Fruit fly (Drosophila melanogaster) whole organism, embryonic: ENCODE measurements around the gene Dlip1.

Source experiments
- Ada2b ChIP-seq: fragments of 200-800 bp; sonication (Bioruptor generic); IDR thresholded peaks from 2 replicates; pipeline ENCODE4 v1.3.6; 2022; ENCODE audit warnings: missing biosample characterization, missing genetic modification characterization
- CG10543 ChIP-seq: fragments of 200-800 bp; sonication (Bioruptor generic); optimal IDR thresholded peaks from 3 replicates; lab custom pipeline; 2017; ENCODE audit warnings: missing biosample characterization, mild to moderate bottlenecking, missing genetic modification characterization, moderate library complexity
- CG10565 ChIP-seq: fragments of 200-800 bp; sonication (Bioruptor generic); optimal IDR thresholded peaks from 3 replicates; lab custom pipeline; 2016; ENCODE audit warnings: missing biosample characterization, mild to moderate bottlenecking, missing genetic modification characterization
- CG11085 ChIP-seq: fragments of 200-800 bp; sonication (Bioruptor generic); IDR thresholded peaks from 2 replicates; pipeline ENCODE4 v1.3.6; 2022; ENCODE audit warnings: missing biosample characterization, missing genetic modification characterization
- CG11504 ChIP-seq: fragments of 200-800 bp; sonication (Bioruptor generic); optimal IDR thresholded peaks from 3 replicates; lab custom pipeline; 2019; ENCODE audit warnings: missing biosample characterization, mild to moderate bottlenecking, missing genetic modification characterization, moderate library complexity
- CG13624 ChIP-seq: fragments of 200-800 bp; sonication (Bioruptor generic); optimal IDR thresholded peaks from 2 replicates; lab custom pipeline; 2016; ENCODE audit warnings: missing biosample characterization, missing genetic modification characterization
- CG14014 ChIP-seq: fragments of 200-800 bp; sonication (Bioruptor generic); IDR thresholded peaks from 2 replicates; pipeline ENCODE4 v1.3.6; 2022; ENCODE audit warnings: missing biosample characterization, missing genetic modification characterization
- CG14050 ChIP-seq: fragments of 200-800 bp; sonication (Bioruptor generic); IDR thresholded peaks from 3 replicates; pipeline ENCODE4 v1.3.6; 2022; ENCODE audit warnings: missing biosample characterization, missing genetic modification characterization
- CG2116 ChIP-seq: fragments of 200-800 bp; sonication (Bioruptor generic); optimal IDR thresholded peaks from 3 replicates; lab custom pipeline; 2018; ENCODE audit warnings: missing biosample characterization, mild to moderate bottlenecking, missing genetic modification characterization
- CG2120 ChIP-seq: fragments of 200-800 bp; sonication (Bioruptor generic); optimal IDR thresholded peaks from 3 replicates; lab custom pipeline; 2016; ENCODE audit warnings: missing biosample characterization, missing genetic modification characterization
- CG3065 ChIP-seq: fragments of 200-800 bp; sonication (Bioruptor generic); optimal IDR thresholded peaks from 2 replicates; lab custom pipeline; 2016; ENCODE audit warnings: missing biosample characterization, missing genetic modification characterization
- CG3726 ChIP-seq: fragments of 200-800 bp; sonication (Bioruptor generic); IDR thresholded peaks from 3 replicates; pipeline ENCODE4, ENCODE4 v1.3.6; 2022; ENCODE audit warnings: missing biosample characterization, missing genetic modification characterization
- CG4360 ChIP-seq: fragments of 200-800 bp; sonication (Bioruptor generic); IDR thresholded peaks from 2 replicates; pipeline ENCODE4 v1.3.6; 2022; ENCODE audit warnings: missing biosample characterization, missing genetic modification characterization
- CG4730 ChIP-seq: fragments of 200-800 bp; sonication (Bioruptor generic); IDR thresholded peaks from 2 replicates; pipeline ENCODE4 v1.3.6; 2022; ENCODE audit warnings: missing biosample characterization, missing genetic modification characterization
- CG4854 ChIP-seq: fragments of 200-800 bp; sonication (Bioruptor generic); optimal IDR thresholded peaks from 2 replicates; lab custom pipeline; 2016; ENCODE audit warnings: missing biosample characterization, missing genetic modification characterization, inconsistent platforms
- CG6272 ChIP-seq: fragments of 200-800 bp; sonication (Bioruptor generic); IDR thresholded peaks from 2 replicates; pipeline ENCODE4 v1.3.6; 2022; ENCODE audit warnings: missing biosample characterization, missing genetic modification characterization
- CG7786 ChIP-seq: fragments of 200-800 bp; sonication (Bioruptor generic); optimal IDR thresholded peaks from 2 replicates; lab custom pipeline; 2016; ENCODE audit warnings: missing biosample characterization, missing genetic modification characterization
- CG8089 ChIP-seq: fragments of 200-800 bp; sonication (Bioruptor generic); optimal IDR thresholded peaks from 3 replicates; lab custom pipeline; 2016; ENCODE audit warnings: missing biosample characterization, missing genetic modification characterization
- CG9797 ChIP-seq: fragments of 200-800 bp; sonication (Bioruptor generic); optimal IDR thresholded peaks from 3 replicates; lab custom pipeline; 2018; ENCODE audit warnings: missing biosample characterization, mild to moderate bottlenecking, missing genetic modification characterization
- CG9876 ChIP-seq: fragments of 200-800 bp; sonication (Bioruptor generic); optimal IDR thresholded peaks from 2 replicates; lab custom pipeline; 2016; ENCODE audit warnings: missing biosample characterization, missing genetic modification characterization
- CHES-1-like ChIP-seq: fragments of 200-800 bp; sonication (Bioruptor generic); optimal IDR thresholded peaks from 2 replicates; lab custom pipeline; 2016; ENCODE audit warnings: missing biosample characterization, missing genetic modification characterization
- CoRest ChIP-seq: fragments of 200-800 bp; sonication (Bioruptor generic); optimal IDR thresholded peaks from 3 replicates; lab custom pipeline; 2018; ENCODE audit warnings: missing biosample characterization, mild to moderate bottlenecking, missing genetic modification characterization, moderate library complexity
- Dip3 ChIP-seq: fragments of 200-800 bp; sonication (Bioruptor generic); optimal IDR thresholded peaks from 3 replicates; lab custom pipeline; 2016; ENCODE audit warnings: missing biosample characterization, missing genetic modification characterization
- Dp ChIP-seq: fragments of 200-800 bp; sonication (Bioruptor generic); optimal IDR thresholded peaks from 2 replicates; lab custom pipeline; 2018; ENCODE audit warnings: missing biosample characterization, mild to moderate bottlenecking, missing genetic modification characterization, moderate library complexity
- HLH4C ChIP-seq: fragments of 200-800 bp; sonication (Bioruptor generic); IDR thresholded peaks from 3 replicates; pipeline ENCODE4 v1.3.6; 2022; ENCODE audit warnings: missing biosample characterization, missing genetic modification characterization; ENCODE audit not compliant: partially characterized antibody
- Hr3 ChIP-seq: fragments of 200-800 bp; sonication (Bioruptor generic); optimal IDR thresholded peaks from 3 replicates; lab custom pipeline; 2016; ENCODE audit warnings: missing biosample characterization, missing genetic modification characterization
- MBD-R2 ChIP-seq: fragments of 200-800 bp; sonication (Bioruptor generic); IDR thresholded peaks from 2 replicates; pipeline ENCODE4 v1.3.6; 2022; ENCODE audit warnings: missing biosample characterization, missing genetic modification characterization
- Myb ChIP-seq: fragments of 200-800 bp; sonication (Bioruptor generic); optimal IDR thresholded peaks from 2 replicates; lab custom pipeline; 2016; ENCODE audit warnings: missing biosample characterization, missing genetic modification characterization
- NC2β ChIP-seq: fragments of 200-800 bp; sonication (Bioruptor generic); optimal IDR thresholded peaks from 2 replicates; lab custom pipeline; 2016; ENCODE audit warnings: missing biosample characterization, missing genetic modification characterization
- Neu2 ChIP-seq: fragments of 200-800 bp; sonication (Bioruptor generic); optimal IDR thresholded peaks from 3 replicates; lab custom pipeline; 2016; ENCODE audit warnings: missing biosample characterization, missing genetic modification characterization, borderline replicate concordance
- Oaz ChIP-seq: fragments of 200-800 bp; sonication (Bioruptor generic); IDR thresholded peaks from 2 replicates; pipeline ENCODE4 v1.3.6; 2022; ENCODE audit warnings: missing biosample characterization, missing genetic modification characterization
- Ssrp ChIP-seq: fragments of 200-800 bp; sonication (Bioruptor generic); optimal IDR thresholded peaks from 2 replicates; lab custom pipeline; 2018; ENCODE audit warnings: missing biosample characterization, mild to moderate bottlenecking, missing genetic modification characterization, moderate library complexity
- Trl ChIP-seq, 3 experiments: fragments of >200 bp in 2 of 3; fragments of 200-800 bp in 1 of 3; sonication (Bioruptor generic) in 1 of 3; optimal IDR thresholded peaks; 2 replicates in 1 of 3; 3 replicates in 2 of 3; lab custom pipeline; 2016 to 2017; ENCODE audit warnings: missing biosample characterization in 1 of 3, missing genetic modification characterization in 1 of 3
- bbx ChIP-seq: fragments of 200-800 bp; sonication (Bioruptor generic); IDR thresholded peaks from 2 replicates; pipeline ENCODE4 v1.3.6; 2022; ENCODE audit warnings: missing biosample characterization, missing genetic modification characterization; ENCODE audit not compliant: partially characterized antibody
- btn ChIP-seq: fragments of 200-800 bp; sonication (Bioruptor generic); optimal IDR thresholded peaks from 2 replicates; lab custom pipeline; 2016; ENCODE audit warnings: missing biosample characterization, missing genetic modification characterization
- chn ChIP-seq: fragments of 200-800 bp; sonication (Bioruptor generic); optimal IDR thresholded peaks from 2 replicates; lab custom pipeline; 2016; ENCODE audit warnings: missing biosample characterization, missing genetic modification characterization
- da ChIP-seq: fragments of 200-800 bp; sonication (Bioruptor generic); optimal IDR thresholded peaks from 2 replicates; lab custom pipeline; 2016; ENCODE audit warnings: missing biosample characterization, missing genetic modification characterization
- ftz-f1 ChIP-seq: fragments of 200-800 bp; sonication (Bioruptor generic); optimal IDR thresholded peaks from 2 replicates; lab custom pipeline; 2016; ENCODE audit warnings: missing biosample characterization, missing genetic modification characterization
- gem ChIP-seq: fragments of 200-800 bp; sonication (Bioruptor generic); optimal IDR thresholded peaks from 2 replicates; lab custom pipeline; 2019; ENCODE audit warnings: missing biosample characterization, mild to moderate bottlenecking, missing genetic modification characterization, moderate library complexity
- gro ChIP-seq: fragments of 200-800 bp; sonication (Bioruptor generic); optimal IDR thresholded peaks from 2 replicates; lab custom pipeline; 2016; ENCODE audit warnings: missing biosample characterization, missing genetic modification characterization
- kah ChIP-seq: fragments of 200-800 bp; sonication (Bioruptor generic); optimal IDR thresholded peaks from 2 replicates; lab custom pipeline; 2018; ENCODE audit warnings: missing biosample characterization, mild to moderate bottlenecking, missing genetic modification characterization
- lbe ChIP-seq: fragments of 200-800 bp; sonication (Bioruptor generic); optimal IDR thresholded peaks from 2 replicates; lab custom pipeline; 2016; ENCODE audit warnings: missing biosample characterization, mild to moderate bottlenecking, missing genetic modification characterization
- nerfin-1 ChIP-seq: fragments of 200-800 bp; sonication (Bioruptor generic); optimal IDR thresholded peaks from 3 replicates; lab custom pipeline; 2019; ENCODE audit warnings: missing biosample characterization, mild to moderate bottlenecking, missing genetic modification characterization, moderate library complexity
- nerfin-2 ChIP-seq: fragments of 200-800 bp; sonication (Bioruptor generic); IDR thresholded peaks from 2 replicates; pipeline ENCODE4 v1.3.6; 2022; ENCODE audit warnings: missing biosample characterization, missing genetic modification characterization; ENCODE audit not compliant: partially characterized antibody
- row ChIP-seq: fragments of 200-800 bp; sonication (Bioruptor generic); IDR thresholded peaks from 3 replicates; pipeline ENCODE4 v1.3.6; 2022; ENCODE audit warnings: missing biosample characterization, missing genetic modification characterization
- so ChIP-seq: fragments of 200-800 bp; sonication (Bioruptor generic); IDR thresholded peaks from 3 replicates; pipeline ENCODE4 v1.3.6; 2022; ENCODE audit warnings: missing biosample characterization, missing genetic modification characterization
- sob ChIP-seq: fragments of 200-800 bp; sonication (Bioruptor generic); IDR thresholded peaks from 2 replicates; pipeline ENCODE4 v1.3.6; 2022; ENCODE audit warnings: missing biosample characterization, missing genetic modification characterization
- sqz ChIP-seq: fragments of 200-800 bp; sonication (Bioruptor generic); optimal IDR thresholded peaks from 3 replicates; lab custom pipeline; 2018; ENCODE audit warnings: missing biosample characterization, mild to moderate bottlenecking, missing genetic modification characterization
- sug ChIP-seq: fragments of 200-800 bp; optimal IDR thresholded peaks from 2 replicates; lab custom pipeline; 2019; ENCODE audit warnings: missing biosample characterization, mild to moderate bottlenecking, missing genetic modification characterization, moderate library complexity
- vfl ChIP-seq: fragments of 200-800 bp; sonication (Bioruptor generic); optimal IDR thresholded peaks from 2 replicates; lab custom pipeline; 2016; ENCODE audit warnings: missing biosample characterization, missing genetic modification characterization
- wek ChIP-seq: fragments of 200-800 bp; sonication (Bioruptor generic); optimal IDR thresholded peaks from 3 replicates; lab custom pipeline; 2018; ENCODE audit warnings: missing biosample characterization, mild to moderate bottlenecking, missing genetic modification characterization, moderate library complexity

The Dlip1 gene

DNA sequence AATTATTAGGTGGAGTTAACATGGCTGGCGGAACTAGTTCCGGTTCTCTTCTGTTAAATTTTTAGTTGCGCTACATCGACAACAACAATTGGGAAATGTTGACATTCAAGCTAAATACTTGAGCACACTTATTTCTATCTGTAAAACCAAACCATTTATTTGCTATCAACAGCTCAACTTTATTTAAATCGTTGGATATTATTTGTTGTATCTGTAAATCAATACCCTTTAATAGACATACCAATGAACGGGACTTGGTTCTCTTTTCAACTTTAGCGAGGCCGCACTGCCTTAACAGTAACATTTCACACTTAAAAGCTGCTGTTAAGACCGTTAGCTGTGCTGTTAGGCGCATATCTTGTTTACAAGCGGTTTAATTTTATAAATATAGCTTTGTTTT is 35.2 kb downstream of the Dlip1 start, which contains the start of gene CG12106 (continued):
- TF ChIP-seq nerfin-1: peak; percentile 5
- no peak for TF ChIP-seq kah (GFP tag; lab: Kevin White, UChicago)
- no peak for TF ChIP-seq nerfin-2 (GFP tag; lab: Robert Waterston, UW)
- TF ChIP-seq CG11085 (GFP tag; lab: Robert Waterston, UW): no peak
- peak; percentile 56 for TF ChIP-seq sug (tag; lab: Kevin White, UChicago)
- TF ChIP-seq CoRest (tag; lab: Kevin White, UChicago): peak; percentile 63
- TF ChIP-seq CG13624 (GFP tag; lab: Kevin White, UChicago): peak; percentile 6
- peak; percentile 24 for TF ChIP-seq Dp (GFP tag; lab: Kevin White, UChicago)
- no peak for TF ChIP-seq so (GFP tag; lab: Robert Waterston, UW)
- TF ChIP-seq gem (tag; lab: Kevin White, UChicago): peak; percentile 71
- TF ChIP-seq ftz-f1 (GFP tag; lab: Kevin White, UChicago): no peak
- peak; percentile 8 for TF ChIP-seq CG4854
- peak; percentile 92 for TF ChIP-seq row (GFP tag; lab: Robert Waterston, UW)
- TF ChIP-seq Neu2 (GFP tag; lab: Kevin White, UChicago): no peak
- peak; percentile 60 for TF ChIP-seq CG11504
- no peak for TF ChIP-seq CG10565 (GFP tag; lab: Kevin White, UChicago)
- peak; percentile 62; the same call in 1 of the 2 replicates for TF ChIP-seq CG4360 (GFP tag; lab: Robert Waterston, UW)
- 0 out of 2 replicates have a peak, but pooled peaks have one; percentile 36 for TF ChIP-seq CG14014 (GFP tag; lab: Robert Waterston, UW)
- no peak for TF ChIP-seq Ssrp
- TF ChIP-seq lbe (GFP tag; lab: Kevin White, UChicago): peak; percentile 12
- TF ChIP-seq sob (GFP tag; lab: Robert Waterston, UW): 0 out of 2 replicates have a peak, but pooled peaks have one; percentile 13
- TF ChIP-seq CG10543 (GFP tag; lab: Kevin White, UChicago): peak; percentile 32
- TF ChIP-seq CG9797 (GFP tag; lab: Kevin White, UChicago): no peak
- TF ChIP-seq CG7786 (GFP tag; lab: Kevin White, UChicago): no peak
- TF ChIP-seq Oaz (GFP tag; lab: Robert Waterston, UW): peak; percentile 42; the same call in 1 of the 2 replicates
- no peak for TF ChIP-seq CG6272
- no peak for TF ChIP-seq CG3726
- no peak for TF ChIP-seq HLH4C (GFP tag; lab: Robert Waterston, UW)
- TF ChIP-seq CG3065: no peak
- TF ChIP-seq bbx (GFP tag; lab: Robert Waterston, UW): no peak
- TF ChIP-seq sqz (GFP tag; lab: Kevin White, UChicago): no peak
- TF ChIP-seq CG14050: peak; percentile 32; the same call in 1 of the 3 replicates
- peak; percentile 74 for TF ChIP-seq CG2120
- TF ChIP-seq Trl (optimal IDR thresholded peaks at IDR 0.05; lab: Kevin White, UChicago): no peak
- TF ChIP-seq Trl (GFP tag; optimal IDR thresholded peaks at IDR 0.05; lab: Kevin White, UChicago): peak; percentile 39
- TF ChIP-seq btn (GFP tag; lab: Kevin White, UChicago): no peak
- peak; percentile 4 for TF ChIP-seq Hr3 (GFP tag; lab: Kevin White, UChicago)
- no peak for TF ChIP-seq CG9876 (GFP tag; lab: Kevin White, UChicago)
- TF ChIP-seq chn (GFP tag; lab: Kevin White, UChicago): peak; percentile 19
- peak; percentile 30 for TF ChIP-seq NC2β (GFP tag; lab: Kevin White, UChicago)
- no peak for TF ChIP-seq CG8089 (GFP tag; lab: Kevin White, UChicago)
- TF ChIP-seq Dip3 (GFP tag; lab: Kevin White, UChicago): no peak
- TF ChIP-seq da: no peak
- no peak for TF ChIP-seq wek (GFP tag; lab: Kevin White, UChicago)
- no peak for TF ChIP-seq vfl
- TF ChIP-seq Ada2b: 0 out of 2 replicates have a peak, but pooled peaks have one; percentile 30
- peak; percentile 44 for TF ChIP-seq Myb (GFP tag; lab: Kevin White, UChicago)
- peak; percentile 33; the same call in 1 of the 2 replicates for TF ChIP-seq MBD-R2
- peak; percentile 15 for TF ChIP-seq CHES-1-like (GFP tag; lab: Kevin White, UChicago)
- peak; percentile 3 for TF ChIP-seq CG2116 (GFP tag; lab: Kevin White, UChicago)
- no peak for TF ChIP-seq CG4730 (GFP tag; lab: Robert Waterston, UW)
- peak; percentile 33 for TF ChIP-seq gro (GFP tag; lab: Kevin White, UChicago)
